Worm (Caenorhabditis elegans) whole organism, young adult: ENCODE results near the gene mab-3.

Experiments used
- B0019.2 ChIP-seq: fragments of 200-800 bp; sonication (Bioruptor generic); conservative IDR thresholded peaks from 2 replicates; pipeline ENCODE4 v1.3.6; 2022; ENCODE audit warnings: missing genetic modification reagents, missing genetic modification characterization, missing compliant biosample characterization
- B0336.3 ChIP-seq: fragments of 200-800 bp; sonication (Bioruptor generic); IDR thresholded peaks from 2 replicates; pipeline ENCODE4 v1.3.6; 2022; ENCODE audit warnings: missing genetic modification characterization, missing compliant biosample characterization
- D2030.7 ChIP-seq: fragments of 200-800 bp; sonication (Bioruptor generic); IDR thresholded peaks from 2 replicates; pipeline ENCODE4 v1.3.6; 2022; ENCODE audit warnings: missing genetic modification reagents, missing genetic modification characterization, missing compliant biosample characterization
- F10E7.11 ChIP-seq: sonication (generic microtip); optimal IDR thresholded peaks from 2 replicates; lab custom pipeline; 2017; ENCODE audit warnings: mild to moderate bottlenecking, missing genetic modification characterization, moderate library complexity, missing compliant biosample characterization
- F33H1.4 ChIP-seq: fragments of 200-800 bp; sonication (Bioruptor generic); IDR thresholded peaks from 2 replicates; pipeline ENCODE4 v1.3.6; 2022; ENCODE audit warnings: missing genetic modification reagents, missing genetic modification characterization, missing compliant biosample characterization
- F37B4.10 ChIP-seq: fragments of 200-800 bp; sonication (Bioruptor generic); IDR thresholded peaks from 2 replicates; pipeline ENCODE4 v1.3.6; 2022; ENCODE audit warnings: missing genetic modification characterization, missing compliant biosample characterization
- F49E8.2 ChIP-seq: sonication (generic microtip); optimal IDR thresholded peaks from 3 replicates; lab custom pipeline; 2017; ENCODE audit warnings: missing genetic modification characterization, mild to moderate bottlenecking, missing compliant biosample characterization, antibody characterized with exemption, moderate library complexity; ENCODE audit not compliant: insufficient read depth
- F52B5.7 ChIP-seq: sonication (generic microtip); optimal IDR thresholded peaks from 2 replicates; lab custom pipeline; 2016; ENCODE audit warnings: mild to moderate bottlenecking, missing genetic modification characterization, missing compliant biosample characterization
- Y53F4B.3 ChIP-seq: fragments of 200-800 bp; sonication (Bioruptor generic); IDR thresholded peaks from 2 replicates; pipeline ENCODE4 v1.3.6; 2022; ENCODE audit warnings: missing genetic modification reagents, missing genetic modification characterization, missing compliant biosample characterization
- Y56A3A.18 ChIP-seq: fragments of 200-800 bp; sonication (Bioruptor generic); IDR thresholded peaks from 2 replicates; pipeline ENCODE4 v1.3.6; 2022; ENCODE audit warnings: missing genetic modification reagents, missing genetic modification characterization, missing compliant biosample characterization
- aptf-2 ChIP-seq: fragments of 200-800 bp; sonication (Bioruptor generic); conservative IDR thresholded peaks from 2 replicates; pipeline ENCODE4 v1.3.6; 2022; ENCODE audit warnings: missing genetic modification reagents, missing genetic modification characterization, missing compliant biosample characterization
- aptf-3 ChIP-seq: fragments of 200-800 bp; sonication (Bioruptor generic); IDR thresholded peaks from 2 replicates; pipeline ENCODE4 v1.3.6; 2022; ENCODE audit warnings: missing genetic modification characterization, missing compliant biosample characterization
- atf-7 ChIP-seq: sonication (generic microtip); optimal IDR thresholded peaks from 2 replicates; lab custom pipeline; 2017; ENCODE audit warnings: mild to moderate bottlenecking, missing genetic modification characterization, missing compliant biosample characterization
- athp-1 ChIP-seq: sonication (generic microtip); optimal IDR thresholded peaks from 2 replicates; lab custom pipeline; 2017; ENCODE audit warnings: mild to moderate bottlenecking, missing genetic modification characterization, missing compliant biosample characterization
- attf-5 ChIP-seq: fragments of 200-800 bp; sonication (Bioruptor generic); optimal IDR thresholded peaks from 2 replicates; lab custom pipeline; 2018; ENCODE audit warnings: mild to moderate bottlenecking, missing genetic modification characterization, missing compliant biosample characterization
- attf-6 ChIP-seq: fragments of 200-800 bp; sonication (Bioruptor generic); IDR thresholded peaks from 2 replicates; pipeline ENCODE4 v1.3.6; 2022; ENCODE audit warnings: missing genetic modification reagents, missing genetic modification characterization, missing compliant biosample characterization
- ceh-100 ChIP-seq: fragments of 200-800 bp; sonication (Bioruptor generic); IDR thresholded peaks from 2 replicates; pipeline ENCODE4 v1.3.6; 2022; ENCODE audit warnings: missing genetic modification reagents, missing genetic modification characterization, missing compliant biosample characterization
- ceh-40 ChIP-seq: fragments of 200-800 bp; sonication (Bioruptor generic); IDR thresholded peaks from 2 replicates; pipeline ENCODE4 v1.3.6; 2022; ENCODE audit warnings: missing genetic modification characterization, missing compliant biosample characterization
- die-1 ChIP-seq: sonication (generic microtip); optimal IDR thresholded peaks from 2 replicates; lab custom pipeline; 2016; ENCODE audit warnings: missing genotype, mild to moderate bottlenecking, missing genetic modification characterization, missing compliant biosample characterization
- dpl-1 ChIP-seq: fragments of 150-350 bp; optimal IDR thresholded peaks from 2 replicates; lab custom pipeline; 2014; ENCODE audit warnings: missing biosample characterization, missing genetic modification reagents, missing genetic modification characterization
- egl-18 ChIP-seq: fragments of 200-800 bp; sonication (Bioruptor generic); IDR thresholded peaks from 2 replicates; pipeline ENCODE4 v1.3.6; 2022; ENCODE audit warnings: missing genetic modification reagents, missing genetic modification characterization, missing compliant biosample characterization
- gei-17 ChIP-seq: fragments of 200-800 bp; sonication (Bioruptor generic); optimal IDR thresholded peaks from 2 replicates; lab custom pipeline; 2018; ENCODE audit warnings: mild to moderate bottlenecking, missing genetic modification characterization, missing compliant biosample characterization
- hmg-20 ChIP-seq: fragments of 200-800 bp; sonication (Bioruptor generic); IDR thresholded peaks from 2 replicates; pipeline ENCODE4 v1.3.6; 2022; ENCODE audit warnings: missing genetic modification reagents, missing genetic modification characterization, missing compliant biosample characterization
- hsf-1 ChIP-seq: fragments of 200-800 bp; sonication (Bioruptor generic); IDR thresholded peaks from 2 replicates; pipeline ENCODE4 v1.3.6; 2022; ENCODE audit warnings: missing genetic modification reagents, missing genetic modification characterization, missing compliant biosample characterization
- let-526 ChIP-seq: fragments of 200-800 bp; sonication (Bioruptor generic); IDR thresholded peaks from 2 replicates; pipeline ENCODE4 v1.3.6; 2022; ENCODE audit warnings: missing genetic modification reagents, missing genetic modification characterization, missing compliant biosample characterization
- lin-35 ChIP-seq, 3 experiments: fragments of 150-350 bp in 2 of 3; sonication (generic microtip) in 1 of 3; optimal IDR thresholded peaks; 2 replicates each; lab custom pipeline; 2014 to 2018; ENCODE audit warnings: missing biosample characterization in 3 of 3, missing genetic modification characterization in 3 of 3, missing genetic modification reagents in 3 of 3
- lin-40 ChIP-seq: sonication (generic microtip); optimal IDR thresholded peaks from 2 replicates; lab custom pipeline; 2016; ENCODE audit warnings: missing genetic modification characterization, mild to moderate bottlenecking, missing compliant biosample characterization, missing genotype, missing genetic modification reagents
- lir-1 ChIP-seq: fragments of 200-800 bp; sonication (Bioruptor generic); conservative IDR thresholded peaks from 2 replicates; pipeline ENCODE4 v1.3.6; 2022; ENCODE audit warnings: missing genetic modification reagents, missing genetic modification characterization, missing compliant biosample characterization
- lsl-1 ChIP-seq: fragments of 200-800 bp; sonication (Bioruptor generic); optimal IDR thresholded peaks from 2 replicates; lab custom pipeline; 2018; ENCODE audit warnings: mild to moderate bottlenecking, missing genetic modification characterization, moderate library complexity, missing compliant biosample characterization
- lsy-27 ChIP-seq: sonication (generic microtip); optimal IDR thresholded peaks from 2 replicates; lab custom pipeline; 2017; ENCODE audit warnings: missing genetic modification characterization, mild to moderate bottlenecking, missing compliant biosample characterization, antibody characterized with exemption, missing genotype, borderline replicate concordance; ENCODE audit not compliant: insufficient read depth
- madf-10 ChIP-seq: sonication (generic microtip); optimal IDR thresholded peaks from 2 replicates; lab custom pipeline; 2016; ENCODE audit warnings: mild to moderate bottlenecking, missing genetic modification characterization, missing compliant biosample characterization
- madf-6 ChIP-seq: fragments of 200-800 bp; sonication (Bioruptor generic); IDR thresholded peaks from 2 replicates; pipeline ENCODE4 v1.3.6; 2022; ENCODE audit warnings: missing genetic modification reagents, missing genetic modification characterization, missing compliant biosample characterization
- mcd-1 ChIP-seq: fragments of 200-800 bp; sonication (Bioruptor generic); IDR thresholded peaks from 2 replicates; pipeline ENCODE4 v1.3.6; 2022; ENCODE audit warnings: missing genetic modification reagents, missing genetic modification characterization, missing compliant biosample characterization
- nfya-2 ChIP-seq: fragments of 200-800 bp; sonication (Bioruptor generic); IDR thresholded peaks from 2 replicates; pipeline ENCODE4 v1.3.6; 2022; ENCODE audit warnings: missing genetic modification reagents, missing genetic modification characterization, missing compliant biosample characterization
- nhr-80 ChIP-seq: sonication (generic microtip); optimal IDR thresholded peaks from 2 replicates; lab custom pipeline; 2016; ENCODE audit warnings: missing genetic modification characterization, missing compliant biosample characterization
- rcor-1 ChIP-seq: fragments of 200-800 bp; sonication (Bioruptor generic); IDR thresholded peaks from 2 replicates; pipeline ENCODE4 v1.3.6; 2022; ENCODE audit warnings: missing genetic modification reagents, missing genetic modification characterization, missing compliant biosample characterization
- repo-1 ChIP-seq: sonication (generic microtip); optimal IDR thresholded peaks from 2 replicates; lab custom pipeline; 2017; ENCODE audit warnings: mild to moderate bottlenecking, missing genetic modification characterization, missing compliant biosample characterization
- rpc-1 ChIP-seq, 2 experiments: fragments of 150-350 bp in 1 of 2; sonication (generic microtip) in 1 of 2; optimal IDR thresholded peaks; 2 replicates each; lab custom pipeline; 2014 to 2018; ENCODE audit warnings: missing biosample characterization in 1 of 2, missing genetic modification characterization in 1 of 2, missing genetic modification reagents in 1 of 2, missing genotype in 1 of 2
- sdz-38 ChIP-seq: sonication (generic microtip); optimal IDR thresholded peaks from 2 replicates; lab custom pipeline; 2016; ENCODE audit warnings: missing genotype, missing genetic modification characterization, missing compliant biosample characterization
- snpc-3.4 ChIP-seq: sonication (generic microtip); optimal IDR thresholded peaks from 2 replicates; lab custom pipeline; 2017; ENCODE audit warnings: missing genetic modification characterization, mild to moderate bottlenecking, missing compliant biosample characterization, antibody characterized with exemption, moderate library complexity, missing genotype, missing genetic modification reagents
- tbx-9 ChIP-seq: sonication (generic microtip); optimal IDR thresholded peaks from 2 replicates; lab custom pipeline; 2016; ENCODE audit warnings: borderline replicate concordance, missing genetic modification characterization, inconsistent platforms, missing compliant biosample characterization
- tlf-1 ChIP-seq: fragments of 200-800 bp; sonication (Bioruptor generic); optimal IDR thresholded peaks from 2 replicates; lab custom pipeline; 2018; ENCODE audit warnings: mild to moderate bottlenecking, missing genetic modification characterization, missing compliant biosample characterization
- unc-130 ChIP-seq: sonication (generic microtip); optimal IDR thresholded peaks from 2 replicates; lab custom pipeline; 2016; ENCODE audit warnings: missing genetic modification reagents, missing genetic modification characterization, missing compliant biosample characterization
- unc-62 ChIP-seq: fragments of 150-350 bp; optimal IDR thresholded peaks from 2 replicates; lab custom pipeline; 2014; ENCODE audit warnings: missing biosample characterization, missing genetic modification reagents, missing genetic modification characterization
- ztf-25 ChIP-seq: fragments of 200-800 bp; sonication (Bioruptor generic); IDR thresholded peaks from 2 replicates; pipeline ENCODE4 v1.3.6; 2022; ENCODE audit warnings: missing genetic modification reagents, missing genetic modification characterization, missing compliant biosample characterization
- ztf-28 ChIP-seq: fragments of 200-800 bp; sonication (Bioruptor generic); IDR thresholded peaks from 2 replicates; pipeline ENCODE4 v1.3.6; 2022; ENCODE audit warnings: missing genetic modification reagents, missing genetic modification characterization, missing compliant biosample characterization

mab-3 gene

DNA sequence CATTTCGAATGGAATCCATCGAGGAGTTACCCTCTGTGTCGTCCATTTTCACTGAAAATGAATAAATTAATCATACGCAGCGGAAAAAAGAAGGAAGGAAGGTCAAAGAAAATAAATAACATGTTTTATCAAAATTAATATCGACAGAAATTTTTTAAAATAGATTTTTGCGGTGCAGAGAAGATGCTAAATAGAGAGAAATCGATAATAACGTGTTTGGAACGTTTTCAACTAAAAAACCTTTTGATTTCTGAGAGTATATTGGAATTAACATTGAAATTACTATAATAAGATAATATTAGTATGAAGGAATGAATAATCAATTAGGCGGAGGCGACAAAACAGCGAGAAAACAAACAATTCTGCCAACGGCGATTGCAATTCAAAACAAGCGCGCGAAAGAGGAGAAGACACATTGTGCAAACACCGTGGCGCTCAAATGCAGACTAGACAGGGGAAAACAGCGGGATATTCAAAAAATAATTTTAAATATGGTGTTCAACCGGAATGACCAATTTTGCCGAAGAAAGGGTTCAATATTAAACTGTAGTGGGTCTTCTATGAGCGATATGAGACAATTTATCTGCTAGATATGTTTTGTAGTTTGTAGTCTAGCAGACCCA lies 15.4 kb upstream of the mab-3 start, which contains the start of gene wee-1.3 (continued):
- TF ChIP-seq D2030.7 (GFP tag; lab: Robert Waterston, UW), result 0 out of 2 replicates have a peak, but pooled peaks have one; percentile 33
- peak; percentile 54 for TF ChIP-seq F33H1.4 (GFP tag; lab: Robert Waterston, UW)
- peak; percentile 20 to 95 (median 70) for TF ChIP-seq lin-35 (GFP tag; optimal IDR thresholded peaks at IDR 0.05; lab: Kevin White, UChicago)
- TF ChIP-seq Y53F4B.3 (GFP tag; lab: Robert Waterston, UW), result no peak
- no peak for TF ChIP-seq rpc-1 (optimal IDR thresholded peaks at IDR 0.05; lab: Kevin White, UChicago)
- no peak for TF ChIP-seq rpc-1 (tag; optimal IDR thresholded peaks at IDR 0.05; lab: Kevin White, UChicago)
- TF ChIP-seq lsl-1 (GFP tag; lab: Kevin White, UChicago), result peak; percentile 50
- TF ChIP-seq Y56A3A.18, result no peak
- TF ChIP-seq F10E7.11 (tag; lab: Kevin White, UChicago), result no peak
- no peak for TF ChIP-seq lir-1 (GFP tag; lab: Robert Waterston, UW)
- no peak for TF ChIP-seq die-1 (tag; lab: Kevin White, UChicago)
- TF ChIP-seq aptf-2 (GFP tag; lab: Robert Waterston, UW), result no peak
- TF ChIP-seq unc-62 (GFP tag; lab: Kevin White, UChicago), result no peak
- peak; percentile 22; the same call in 1 of the 2 replicates for TF ChIP-seq ceh-100 (GFP tag; lab: Robert Waterston, UW)
- TF ChIP-seq mcd-1 (GFP tag; lab: Robert Waterston, UW), result peak; percentile 76
- no peak for TF ChIP-seq hsf-1 (GFP tag; lab: Robert Waterston, UW)
- no peak for TF ChIP-seq sdz-38 (tag; lab: Kevin White, UChicago)
- no peak for TF ChIP-seq attf-6 (GFP tag; lab: Robert Waterston, UW)
- peak; percentile 93 for TF ChIP-seq dpl-1 (GFP tag; lab: Kevin White, UChicago)
- peak; percentile 48 for TF ChIP-seq unc-130
- no peak for TF ChIP-seq F37B4.10
- no peak for TF ChIP-seq hmg-20 (GFP tag; lab: Robert Waterston, UW)
- TF ChIP-seq attf-5, result peak; percentile 68
- TF ChIP-seq B0019.2 (GFP tag; lab: Robert Waterston, UW), result no peak
- TF ChIP-seq gei-17 (GFP tag; lab: Kevin White, UChicago), result no peak
- TF ChIP-seq tlf-1, result no peak
- peak; percentile 37; the same call in 1 of the 2 replicates for TF ChIP-seq B0336.3 (GFP tag; lab: Robert Waterston, UW)
- no peak for TF ChIP-seq rcor-1
- no peak for TF ChIP-seq ztf-28 (GFP tag; lab: Robert Waterston, UW)
- peak; percentile 52 for TF ChIP-seq lin-40 (tag; lab: Kevin White, UChicago)
- TF ChIP-seq F49E8.2 (tag; lab: Kevin White, UChicago), result no peak
- no peak for TF ChIP-seq repo-1 (tag; lab: Kevin White, UChicago)
- TF ChIP-seq nhr-80, result peak; percentile 9
- no peak for TF ChIP-seq tbx-9
- TF ChIP-seq F52B5.7, result no peak
- TF ChIP-seq madf-10 (tag; lab: Kevin White, UChicago), result no peak
- TF ChIP-seq athp-1 (tag; lab: Kevin White, UChicago), result peak; percentile 6
- no peak for TF ChIP-seq lsy-27 (tag; lab: Kevin White, UChicago)
- no peak for TF ChIP-seq egl-18
- TF ChIP-seq snpc-3.4 (tag; lab: Kevin White, UChicago), result no peak
- no peak for TF ChIP-seq let-526 (GFP tag; lab: Robert Waterston, UW)
- no peak for TF ChIP-seq ztf-25
- no peak for TF ChIP-seq atf-7 (tag; lab: Kevin White, UChicago)
- TF ChIP-seq aptf-3, result no peak
- no peak for TF ChIP-seq nfya-2 (GFP tag; lab: Robert Waterston, UW)
- TF ChIP-seq madf-6 (GFP tag; lab: Robert Waterston, UW), result peak; percentile 78
- TF ChIP-seq ceh-40 (GFP tag; lab: Robert Waterston, UW), result no peak
- TF ChIP-seq, all 124 proteins: peak for 32
